Fruit fly (Drosophila melanogaster): ENCODE data around the gene S6k.

Gene S6k

DNA sequence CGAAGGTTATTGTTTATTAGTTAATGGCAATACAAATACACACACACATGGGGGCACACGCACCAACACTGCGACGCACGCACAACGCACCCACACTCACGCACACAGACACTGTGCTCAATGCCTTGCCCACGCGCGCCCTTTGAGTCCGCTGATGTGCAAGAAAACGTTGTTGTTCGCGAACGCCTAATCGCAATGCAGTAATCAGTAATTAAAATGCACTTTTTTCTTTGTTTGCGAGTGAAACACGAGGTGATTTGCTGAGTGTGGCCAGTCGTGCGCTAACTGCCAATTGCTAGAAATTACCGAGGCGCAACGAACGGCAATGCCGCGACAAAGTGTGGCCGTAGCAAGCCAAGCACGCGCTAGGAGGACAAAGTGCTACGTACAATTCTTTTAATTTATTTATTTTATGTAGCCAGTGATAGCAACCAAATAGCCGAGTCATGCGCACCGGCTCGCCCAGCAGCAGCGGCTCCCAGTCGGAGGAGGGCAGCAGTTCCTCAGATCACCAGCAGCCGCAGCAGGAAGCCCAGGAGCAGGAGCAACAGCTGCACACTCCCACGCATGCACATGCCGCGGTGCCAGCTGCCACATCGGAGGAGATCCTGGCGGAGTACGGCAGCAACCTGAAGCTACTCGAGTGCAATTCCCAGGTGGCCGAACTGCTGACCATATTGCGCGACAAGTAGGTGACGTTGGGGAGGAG lies at the start of gene S6k, which contains the start of gene kri:
TSS of gene S6k (minus strand) at position 299 of the 709 bp plus-strand sequence.
TSS of gene kri (plus strand) at position 341 of the 709 bp plus-strand sequence.
- TF ChIP-seq noc (tag; optimal IDR thresholded peaks at IDR 0.05) = peak; percentile 42

DNA sequence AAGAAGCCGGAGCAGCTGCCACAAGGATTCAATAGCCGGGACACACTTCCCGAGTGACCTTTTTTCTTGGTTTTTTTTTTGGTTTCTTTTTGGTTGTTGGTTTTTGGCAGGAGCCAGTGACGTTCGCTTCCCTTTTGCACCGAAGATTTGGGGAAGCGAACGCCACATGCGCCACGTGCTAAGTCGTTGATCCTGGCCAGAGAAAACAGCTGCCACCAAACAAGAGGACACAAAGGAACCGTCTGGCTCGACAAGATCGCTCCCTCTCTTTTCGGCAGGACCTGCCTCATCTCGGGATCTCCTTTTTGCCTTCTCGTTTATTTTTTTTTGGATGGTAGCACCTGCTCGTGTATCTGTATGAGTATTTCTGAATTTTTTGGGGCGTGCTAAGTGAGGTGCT lies 48.3 kb upstream of the S6k start:
- no peak for TF ChIP-seq noc (tag; optimal IDR thresholded peaks at IDR 0.05)

DNA sequence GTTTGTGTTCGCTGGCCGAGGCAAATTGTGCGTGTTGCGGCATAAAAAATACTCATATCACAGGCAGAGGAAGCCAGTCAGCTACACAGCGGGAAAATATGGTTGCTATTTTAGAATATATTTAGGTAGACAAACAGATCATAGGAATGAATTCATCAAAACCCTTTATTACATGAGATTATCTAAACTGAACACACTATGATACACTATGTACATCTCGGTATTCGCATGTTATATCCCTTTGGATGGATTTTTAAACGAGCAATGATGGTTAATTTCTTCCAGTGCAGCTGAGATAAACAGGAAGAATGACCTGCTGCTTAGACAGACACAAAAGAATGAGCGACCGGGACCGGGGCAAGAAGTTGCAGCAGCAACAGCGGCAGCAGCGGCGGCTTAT lies 46.2 kb upstream of the S6k start:
- no peak for TF ChIP-seq noc (tag; optimal IDR thresholded peaks at IDR 0.05)

DNA sequence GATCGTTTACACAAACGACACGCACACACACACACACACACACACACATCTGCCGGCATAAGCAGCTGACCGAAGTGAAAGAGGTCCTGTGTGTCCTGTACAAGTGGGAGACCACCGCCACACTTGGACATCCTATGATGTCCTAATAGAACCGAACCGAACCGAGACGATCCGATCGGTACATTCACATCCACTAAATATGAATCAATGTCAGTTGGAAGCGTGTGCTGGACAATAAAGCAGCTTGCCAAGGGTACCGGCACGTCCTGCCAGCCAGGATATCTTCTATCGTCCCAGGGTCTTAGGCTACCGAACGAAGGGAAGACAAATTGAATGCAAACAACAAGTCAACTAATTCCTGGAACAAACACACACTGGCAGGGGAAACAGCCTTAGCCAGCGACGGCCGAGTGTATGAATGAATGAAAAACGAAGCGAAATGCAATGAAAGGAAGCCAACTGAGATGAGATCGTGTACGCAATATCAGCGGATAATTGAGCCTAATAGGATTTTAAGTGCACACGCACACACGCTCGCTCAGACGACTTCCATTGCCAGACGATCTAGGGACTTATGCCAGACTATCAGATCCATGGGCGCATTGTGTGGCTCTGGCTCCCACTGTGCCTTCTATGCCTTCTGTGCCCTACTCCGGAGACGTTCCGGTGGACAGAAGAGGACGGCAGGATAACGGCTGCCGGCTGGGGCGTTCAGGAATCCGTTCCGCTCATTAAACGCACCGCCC lies 45.5 kb upstream of the S6k start:
- TF ChIP-seq noc (tag; optimal IDR thresholded peaks at IDR 0.05) = no peak

DNA sequence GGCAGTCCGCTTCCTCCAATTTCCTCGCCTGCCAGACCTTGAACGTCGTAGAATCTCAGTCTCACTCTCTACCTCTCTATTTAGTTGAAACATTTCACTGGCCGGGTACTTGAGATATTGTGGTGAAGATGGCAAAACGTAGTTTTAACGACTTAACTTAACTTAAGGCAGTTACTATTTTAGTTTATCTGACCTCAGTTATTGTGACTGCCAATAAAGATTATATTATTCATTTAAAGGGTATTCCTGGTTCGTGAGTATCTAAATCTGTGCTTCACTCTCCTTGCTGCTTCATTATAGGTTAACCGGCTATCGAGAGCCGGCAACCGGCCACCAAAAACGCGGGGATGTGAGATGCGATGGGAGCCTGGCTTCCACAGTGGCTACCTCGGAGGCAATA lies 44.4 kb upstream of the S6k start:
- no peak for TF ChIP-seq noc (tag; optimal IDR thresholded peaks at IDR 0.05)

DNA sequence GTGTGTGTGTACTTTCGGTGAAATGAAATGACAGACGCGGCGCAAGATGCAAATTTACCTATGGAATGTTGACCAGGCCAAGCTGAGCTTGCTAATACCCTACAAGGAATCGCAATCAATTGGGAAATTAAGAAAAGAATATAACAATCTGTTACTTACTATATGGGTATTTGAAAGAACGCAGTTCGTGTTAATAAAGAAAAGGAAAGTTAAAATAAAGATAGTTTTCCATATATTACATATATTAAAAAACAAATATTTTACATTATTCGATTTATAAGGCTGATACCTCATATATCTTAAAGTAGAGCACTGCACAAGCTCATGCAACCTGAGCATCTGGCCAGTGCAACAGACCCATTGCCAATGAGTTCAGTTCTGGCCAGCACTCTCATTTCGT lies 40.9 kb upstream of the S6k start:
- no peak for TF ChIP-seq noc (tag; optimal IDR thresholded peaks at IDR 0.05)

DNA sequence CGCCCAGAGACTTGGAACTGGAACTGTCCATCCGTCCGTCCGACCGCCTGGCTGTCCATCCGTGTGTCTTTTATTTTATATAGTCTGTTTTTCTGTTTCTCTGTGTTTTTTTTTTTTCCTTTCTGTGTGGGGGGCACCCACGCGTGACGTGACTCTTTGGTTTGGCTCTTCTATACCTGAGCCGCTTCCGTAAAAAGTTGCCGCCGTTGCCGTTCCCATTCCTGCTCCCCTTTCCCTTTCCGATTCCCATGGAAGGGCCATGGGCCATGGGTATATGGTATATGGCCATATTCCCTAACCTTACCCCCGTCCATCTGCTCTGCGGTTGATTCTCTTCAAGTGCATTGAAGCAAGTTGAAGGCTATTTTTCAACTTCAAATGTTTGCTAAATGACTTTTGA lies 38.2 kb upstream of the S6k start:
- TF ChIP-seq noc (tag; optimal IDR thresholded peaks at IDR 0.05) = no peak

DNA sequence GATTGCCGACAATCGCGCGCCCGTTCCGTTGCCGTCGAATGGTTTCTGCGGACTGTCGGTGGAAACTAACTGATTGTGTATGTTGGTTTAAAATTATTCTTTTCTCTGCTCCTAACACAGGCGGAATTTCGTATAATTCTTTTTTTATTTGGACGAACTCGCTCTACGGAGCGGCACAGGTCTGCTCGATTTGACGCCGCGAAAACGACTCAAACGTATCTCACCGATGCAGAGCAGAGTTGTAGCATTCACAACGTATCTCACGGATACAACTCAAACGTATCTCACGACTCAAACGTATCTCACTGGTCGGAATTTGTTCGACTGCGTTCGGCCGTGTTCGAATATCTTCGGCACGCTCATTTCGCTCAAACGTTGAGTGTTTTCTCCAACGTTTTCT lies 34.7 kb upstream of the S6k start, which contains the start of gene vn:
TSS of gene vn (minus strand) at position 199 of the 400 bp plus-strand sequence.
- TF ChIP-seq noc (tag; optimal IDR thresholded peaks at IDR 0.05) = no peak

DNA sequence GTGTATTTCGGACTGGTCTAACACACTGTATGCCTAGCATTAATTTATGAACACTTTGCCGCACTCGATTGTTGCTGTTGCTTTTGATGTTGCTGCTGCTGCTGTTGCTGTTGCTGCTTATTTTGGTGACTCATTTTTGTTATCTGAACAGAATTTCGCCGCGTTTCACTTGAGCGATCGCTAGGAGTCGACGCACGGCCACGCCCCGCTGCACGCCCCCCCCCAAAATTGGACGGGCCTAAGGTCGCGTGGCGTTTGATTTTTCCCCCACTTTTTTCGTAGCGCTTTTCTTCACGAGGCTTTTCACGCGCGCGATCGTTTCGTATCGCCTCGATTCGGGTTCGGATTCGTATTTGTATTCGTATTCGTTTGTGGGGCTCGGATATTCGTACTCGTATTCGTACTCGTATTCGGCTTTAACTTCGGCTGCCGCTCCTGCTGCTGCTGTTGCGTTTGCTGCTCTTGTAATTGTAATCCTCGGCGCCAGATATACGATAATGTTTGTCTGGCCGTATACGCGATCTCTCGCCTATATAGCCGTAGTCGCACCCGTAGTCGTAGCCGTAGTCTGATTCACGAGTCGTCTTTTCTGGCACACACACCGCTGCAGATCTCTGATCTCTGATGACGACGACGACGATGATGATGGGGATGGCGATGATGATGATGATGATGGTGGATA lies 33.3 kb upstream of the S6k start:
- TF ChIP-seq noc (tag; optimal IDR thresholded peaks at IDR 0.05) = no peak

DNA sequence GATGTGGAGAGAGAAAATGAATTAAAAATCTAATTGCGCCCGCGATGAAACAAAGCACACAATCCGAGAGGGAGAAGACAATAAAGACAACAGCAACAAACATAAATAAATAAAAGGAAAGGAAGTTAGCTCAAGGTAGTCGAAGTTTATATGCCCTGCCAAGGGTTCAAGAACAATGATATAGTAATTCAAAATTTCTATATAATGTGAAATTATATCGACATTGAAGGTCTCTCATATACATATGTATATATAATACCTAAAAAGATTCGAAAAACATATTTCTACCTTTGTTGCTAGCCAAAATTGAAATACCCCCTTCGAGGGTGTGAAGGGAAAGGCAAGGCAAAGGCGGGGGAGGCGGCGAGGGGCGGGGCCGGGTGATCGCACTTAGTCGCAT lies 30.1 kb upstream of the S6k start:
- TF ChIP-seq noc (tag; optimal IDR thresholded peaks at IDR 0.05) = no peak

DNA sequence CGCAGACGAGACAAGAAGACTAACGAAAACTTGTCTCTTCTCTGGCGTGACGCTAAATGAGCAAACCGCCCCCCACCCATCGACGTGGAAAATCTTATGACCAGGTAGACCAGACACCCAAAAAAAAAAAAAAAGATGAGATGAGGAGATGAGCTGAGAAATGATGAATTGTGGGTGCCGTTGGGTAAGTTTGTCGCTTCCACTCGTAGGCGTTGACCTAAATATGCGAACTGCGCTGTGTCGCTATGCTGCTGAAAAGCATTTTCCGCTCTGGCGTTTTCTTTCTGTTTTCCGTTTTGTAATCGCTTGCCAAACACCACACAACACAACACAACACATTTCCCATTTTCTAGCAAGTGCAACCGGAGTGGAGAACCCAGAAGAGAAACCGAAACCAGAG lies 28.1 kb upstream of the S6k start:
- TF ChIP-seq noc (tag; optimal IDR thresholded peaks at IDR 0.05) = no peak

DNA sequence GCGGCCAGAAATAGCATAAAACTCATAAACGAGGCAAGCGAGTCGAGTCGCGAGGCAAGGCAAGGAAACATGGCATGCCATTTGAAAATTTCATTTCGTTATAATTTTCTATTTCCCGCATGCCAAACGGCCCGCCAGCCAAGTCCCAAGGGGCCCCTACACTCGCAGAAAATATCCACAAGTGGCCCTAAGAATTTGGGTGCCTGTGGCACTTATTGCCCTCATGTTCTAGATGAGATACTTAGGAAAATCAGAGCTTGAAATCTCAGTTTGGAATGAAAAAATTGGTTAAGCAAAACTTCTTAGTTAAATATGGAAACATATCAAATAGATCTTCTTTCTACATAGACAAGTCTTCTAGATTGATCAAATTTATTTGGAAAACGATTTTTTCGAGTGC lies 27.6 kb upstream of the S6k start:
- no peak for TF ChIP-seq noc (tag; optimal IDR thresholded peaks at IDR 0.05)

DNA sequence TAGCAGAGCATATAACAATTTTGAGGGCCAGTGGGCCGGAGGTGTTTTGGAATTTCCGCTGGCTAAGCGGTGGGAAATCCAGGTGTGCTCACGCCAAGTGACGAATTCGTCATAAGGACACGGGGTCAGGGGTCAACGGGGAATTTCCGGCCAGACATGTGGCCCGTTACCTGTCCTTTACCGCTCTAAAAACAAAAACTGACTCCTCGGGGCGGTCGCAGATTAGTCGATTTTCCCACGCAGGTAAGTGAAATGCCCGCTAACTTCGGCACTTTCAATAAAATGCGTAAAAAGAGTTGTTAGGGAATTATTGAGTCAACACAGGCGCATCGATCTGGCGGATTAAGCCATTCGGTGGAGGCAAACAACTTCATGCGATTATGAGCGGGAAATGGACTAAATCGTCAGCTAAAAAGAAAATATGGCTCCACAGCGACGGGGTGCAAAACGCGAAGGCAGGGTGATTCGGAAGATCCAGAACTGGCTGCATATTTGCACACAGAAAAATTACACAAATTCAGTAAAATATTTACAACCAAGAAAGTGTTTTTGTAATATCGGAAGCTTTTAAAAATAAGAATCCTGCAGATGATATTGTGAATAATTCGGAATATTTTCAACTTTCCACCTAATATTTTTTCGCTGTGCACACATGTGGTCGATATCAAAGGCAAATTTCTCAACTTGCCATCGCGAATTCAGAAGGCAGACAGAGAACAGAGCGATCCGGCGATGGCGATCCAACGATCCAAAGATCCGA lies 25.3 kb upstream of the S6k start:
- no peak for TF ChIP-seq noc (tag; optimal IDR thresholded peaks at IDR 0.05)

DNA sequence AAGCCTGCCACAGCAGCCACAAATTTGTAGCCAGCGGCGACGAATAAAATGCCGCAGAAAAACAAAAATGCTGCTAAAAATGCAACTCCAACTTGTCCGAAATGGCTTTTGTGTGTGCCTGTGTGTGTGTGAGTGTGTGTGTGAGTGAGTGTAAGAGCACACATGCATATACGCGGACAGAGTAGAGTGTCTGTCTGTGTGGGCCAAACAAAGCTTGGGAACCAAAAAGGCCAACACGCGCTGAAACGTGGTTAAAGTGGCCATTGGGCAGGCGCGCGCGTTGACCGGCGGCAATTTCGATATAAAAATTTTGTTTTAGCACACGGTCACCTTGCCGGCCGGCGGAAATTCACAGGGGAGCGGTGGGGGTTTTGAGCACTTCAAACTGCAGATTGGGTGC lies 24.7 kb upstream of the S6k start:
- TF ChIP-seq noc (tag; optimal IDR thresholded peaks at IDR 0.05) = no peak

DNA sequence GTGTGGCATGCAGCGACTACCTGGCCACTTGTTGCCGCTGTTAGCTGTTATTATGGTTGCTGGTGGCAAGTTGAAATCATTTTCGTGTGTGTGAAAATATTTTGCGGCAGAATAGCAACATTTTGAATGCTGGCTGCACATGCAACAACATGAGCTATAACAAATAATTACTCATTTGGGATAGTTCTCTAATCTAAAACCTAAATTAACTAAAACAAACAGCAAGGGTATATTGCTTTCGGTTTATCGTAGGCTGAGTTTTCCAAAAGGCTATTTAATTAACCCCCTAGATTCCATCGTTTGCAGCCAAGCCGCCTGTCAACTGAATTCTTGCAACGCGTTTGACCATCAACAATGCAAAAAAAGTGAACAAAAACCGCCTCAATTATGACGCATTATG lies 24.1 kb upstream of the S6k start:
- no peak for TF ChIP-seq noc (tag; optimal IDR thresholded peaks at IDR 0.05)

DNA sequence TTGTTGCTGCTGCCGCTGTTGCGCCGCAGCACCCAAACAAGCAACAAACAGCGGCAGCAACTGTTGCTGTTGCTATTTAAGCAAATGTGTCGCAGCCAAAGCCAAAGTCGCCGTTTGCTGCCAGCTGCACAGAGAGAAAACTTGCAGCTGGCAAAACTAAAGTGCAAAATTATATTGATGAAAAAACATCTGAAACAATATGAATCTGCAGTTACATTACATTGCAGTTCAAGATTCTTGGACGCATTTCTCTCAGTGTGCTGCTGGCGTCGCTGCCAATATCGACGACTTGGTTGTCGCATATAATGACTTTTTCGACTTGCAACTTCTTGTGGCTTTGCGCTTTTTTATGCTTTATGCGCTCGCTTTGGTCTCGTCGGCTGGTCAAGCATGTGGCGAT lies 23.5 kb upstream of the S6k start:
- no peak for TF ChIP-seq noc (tag; optimal IDR thresholded peaks at IDR 0.05)
